Worm (Caenorhabditis elegans) whole organism, L4/young adult: Measurements from ENCODE around the gene islo-1.

Experiments
- W03F9.2 ChIP-seq: fragments of 150-350 bp; optimal IDR thresholded peaks from 2 replicates; lab custom pipeline; 2014; ENCODE audit warnings: missing biosample characterization, missing genetic modification characterization
- dao-5 ChIP-seq: sonication (generic microtip); optimal IDR thresholded peaks from 2 replicates; lab custom pipeline; 2016; ENCODE audit warnings: missing genotype, missing genetic modification characterization, moderate library complexity, missing compliant biosample characterization
- him-1 ChIP-seq: sonication (generic microtip); optimal IDR thresholded peaks from 2 replicates; lab custom pipeline; 2016; ENCODE audit warnings: missing genotype, missing genetic modification reagents, missing genetic modification characterization, missing compliant biosample characterization

- no peak for TF ChIP-seq W03F9.2
- TF ChIP-seq him-1 (tag; lab: Kevin White, UChicago) = no peak
- TF ChIP-seq dao-5 = no peak
Observed at ce11 chrIV:8112187-8112586, 24.0 kb upstream of the islo-1 start, which contains the start of gene Y42H9AR.4.
